Worm (Caenorhabditis elegans) whole organism, young adult: Measurements from ENCODE around the gene fkh-4.
A peak's percentile ranks its signal among the peaks of the same experiment; 100 is the strongest.

ENCODE experiments used
- B0035.1 ChIP-seq: sonication (generic microtip); optimal IDR thresholded peaks from 2 replicates; lab custom pipeline; 2016; ENCODE audit warnings: missing genetic modification characterization, mild to moderate bottlenecking, missing compliant biosample characterization, missing genotype, missing genetic modification reagents
- B0261.1 ChIP-seq: sonication (generic microtip); optimal IDR thresholded peaks from 2 replicates; lab custom pipeline; 2016; ENCODE audit warnings: mild to moderate bottlenecking, missing genetic modification characterization, moderate library complexity, missing compliant biosample characterization
- B0336.3 ChIP-seq: fragments of 200-800 bp; sonication (Bioruptor generic); IDR thresholded peaks from 2 replicates; pipeline ENCODE4 v1.3.6; 2022; ENCODE audit warnings: missing genetic modification characterization, missing compliant biosample characterization
- C06A6.2 ChIP-seq: fragments of 200-800 bp; sonication (Bioruptor generic); conservative IDR thresholded peaks from 2 replicates; pipeline ENCODE4 v1.3.6; 2022; ENCODE audit warnings: missing genetic modification characterization, missing compliant biosample characterization
- C17E4.6 ChIP-seq: fragments of 200-800 bp; sonication (Bioruptor generic); IDR thresholded peaks from 2 replicates; pipeline ENCODE4 v1.3.6; 2022; ENCODE audit warnings: missing genetic modification reagents, missing genetic modification characterization, missing compliant biosample characterization
- F23B12.7 ChIP-seq: sonication (generic microtip); optimal IDR thresholded peaks from 2 replicates; lab custom pipeline; 2017; ENCODE audit warnings: missing genetic modification characterization, mild to moderate bottlenecking, missing compliant biosample characterization, antibody characterized with exemption, moderate library complexity; ENCODE audit not compliant: insufficient read depth
- F37B4.10 ChIP-seq: fragments of 200-800 bp; sonication (Bioruptor generic); IDR thresholded peaks from 2 replicates; pipeline ENCODE4 v1.3.6; 2022; ENCODE audit warnings: missing genetic modification characterization, missing compliant biosample characterization
- K11D2.4 ChIP-seq: fragments of 200-800 bp; sonication (Bioruptor generic); IDR thresholded peaks from 2 replicates; pipeline ENCODE4 v1.3.6; 2022; ENCODE audit warnings: missing genetic modification reagents, missing genetic modification characterization, missing compliant biosample characterization
- Y53F4B.3 ChIP-seq: fragments of 200-800 bp; sonication (Bioruptor generic); IDR thresholded peaks from 2 replicates; pipeline ENCODE4 v1.3.6; 2022; ENCODE audit warnings: missing genetic modification reagents, missing genetic modification characterization, missing compliant biosample characterization
- Y53G8AR.9 ChIP-seq: fragments of 200-800 bp; sonication (Bioruptor generic); conservative IDR thresholded peaks from 2 replicates; pipeline ENCODE4 v1.3.6; 2022; ENCODE audit warnings: missing genetic modification reagents, missing genetic modification characterization, missing compliant biosample characterization
- atf-7 ChIP-seq: sonication (generic microtip); optimal IDR thresholded peaks from 2 replicates; lab custom pipeline; 2017; ENCODE audit warnings: mild to moderate bottlenecking, missing genetic modification characterization, missing compliant biosample characterization
- ceh-100 ChIP-seq: fragments of 200-800 bp; sonication (Bioruptor generic); IDR thresholded peaks from 2 replicates; pipeline ENCODE4 v1.3.6; 2022; ENCODE audit warnings: missing genetic modification reagents, missing genetic modification characterization, missing compliant biosample characterization
- ceh-40 ChIP-seq: fragments of 200-800 bp; sonication (Bioruptor generic); IDR thresholded peaks from 2 replicates; pipeline ENCODE4 v1.3.6; 2022; ENCODE audit warnings: missing genetic modification characterization, missing compliant biosample characterization
- ceh-91 ChIP-seq: fragments of 200-800 bp; sonication (Bioruptor generic); IDR thresholded peaks from 2 replicates; pipeline ENCODE4 v1.3.6; 2022; ENCODE audit warnings: missing genetic modification reagents, missing genetic modification characterization, missing compliant biosample characterization
- chd-7 ChIP-seq: sonication (generic microtip); optimal IDR thresholded peaks from 2 replicates; lab custom pipeline; 2016; ENCODE audit warnings: mild to moderate bottlenecking, missing genetic modification characterization, moderate library complexity, missing compliant biosample characterization
- dox-1 ChIP-seq: fragments of 200-800 bp; sonication (Bioruptor generic); IDR thresholded peaks from 2 replicates; pipeline ENCODE4 v1.3.6; 2022; ENCODE audit warnings: missing genetic modification reagents, missing genetic modification characterization, missing compliant biosample characterization
- dpff-1 ChIP-seq: sonication (generic microtip); optimal IDR thresholded peaks from 2 replicates; lab custom pipeline; 2017; ENCODE audit warnings: mild to moderate bottlenecking, missing genetic modification characterization, missing compliant biosample characterization
- dpl-1 ChIP-seq: fragments of 150-350 bp; optimal IDR thresholded peaks from 2 replicates; lab custom pipeline; 2014; ENCODE audit warnings: missing biosample characterization, missing genetic modification reagents, missing genetic modification characterization
- efl-1 ChIP-seq: fragments of 150-350 bp; optimal IDR thresholded peaks from 2 replicates; lab custom pipeline; 2014; ENCODE audit warnings: missing biosample characterization, missing genetic modification reagents, missing genetic modification characterization
- ekl-4 ChIP-seq: fragments of 200-800 bp; sonication (Bioruptor generic); IDR thresholded peaks from 2 replicates; pipeline ENCODE4 v1.3.6; 2022; ENCODE audit warnings: missing genetic modification reagents, missing genetic modification characterization, missing compliant biosample characterization
- hlh-12 ChIP-seq: sonication (generic microtip); optimal IDR thresholded peaks from 2 replicates; lab custom pipeline; 2016; ENCODE audit warnings: missing genetic modification characterization, missing compliant biosample characterization
- hrde-1 ChIP-seq: sonication (generic microtip); optimal IDR thresholded peaks from 2 replicates; lab custom pipeline; 2016; ENCODE audit warnings: missing genetic modification characterization, mild to moderate bottlenecking, missing compliant biosample characterization, moderate library complexity, missing genotype, missing genetic modification reagents, borderline replicate concordance
- lag-1 ChIP-seq: fragments of 200-800 bp; sonication (Bioruptor generic); IDR thresholded peaks from 2 replicates; pipeline ENCODE4 v1.3.6; 2022; ENCODE audit warnings: missing genetic modification reagents, missing genetic modification characterization, missing compliant biosample characterization
- let-526 ChIP-seq: fragments of 200-800 bp; sonication (Bioruptor generic); IDR thresholded peaks from 2 replicates; pipeline ENCODE4 v1.3.6; 2022; ENCODE audit warnings: missing genetic modification reagents, missing genetic modification characterization, missing compliant biosample characterization
- lsy-27 ChIP-seq: sonication (generic microtip); optimal IDR thresholded peaks from 2 replicates; lab custom pipeline; 2017; ENCODE audit warnings: missing genetic modification characterization, mild to moderate bottlenecking, missing compliant biosample characterization, antibody characterized with exemption, missing genotype, borderline replicate concordance; ENCODE audit not compliant: insufficient read depth
- madf-3 ChIP-seq: fragments of 200-800 bp; sonication (Bioruptor generic); IDR thresholded peaks from 2 replicates; pipeline ENCODE4 v1.3.6; 2022; ENCODE audit warnings: missing genetic modification reagents, missing genetic modification characterization, missing compliant biosample characterization
- mcd-1 ChIP-seq: fragments of 200-800 bp; sonication (Bioruptor generic); IDR thresholded peaks from 2 replicates; pipeline ENCODE4 v1.3.6; 2022; ENCODE audit warnings: missing genetic modification reagents, missing genetic modification characterization, missing compliant biosample characterization
- mel-28 ChIP-seq: sonication (generic microtip); optimal IDR thresholded peaks from 2 replicates; lab custom pipeline; 2016; ENCODE audit warnings: borderline replicate concordance, mild to moderate bottlenecking, missing genetic modification characterization, missing compliant biosample characterization
- nfya-1 ChIP-seq: sonication (generic microtip); optimal IDR thresholded peaks from 2 replicates; lab custom pipeline; 2017; ENCODE audit warnings: antibody characterized with exemption, missing compliant biosample characterization, missing genetic modification characterization, borderline replicate concordance; ENCODE audit not compliant: insufficient read depth
- nhr-120 ChIP-seq: fragments of 200-800 bp; sonication (Bioruptor generic); IDR thresholded peaks from 2 replicates; pipeline ENCODE4 v1.3.6; 2022; ENCODE audit warnings: missing genetic modification characterization, missing compliant biosample characterization
- nhr-27 ChIP-seq: fragments of 200-800 bp; sonication (Bioruptor generic); optimal IDR thresholded peaks from 2 replicates; lab custom pipeline; 2018; ENCODE audit warnings: mild to moderate bottlenecking, missing genetic modification characterization, moderate library complexity, missing compliant biosample characterization
- nhr-80 ChIP-seq: sonication (generic microtip); optimal IDR thresholded peaks from 2 replicates; lab custom pipeline; 2016; ENCODE audit warnings: missing genetic modification characterization, missing compliant biosample characterization
- pbrm-1 ChIP-seq: fragments of 200-800 bp; sonication (Bioruptor generic); IDR thresholded peaks from 2 replicates; pipeline ENCODE4 v1.3.6; 2022; ENCODE audit warnings: missing genetic modification reagents, missing genetic modification characterization, missing compliant biosample characterization
- rcor-1 ChIP-seq: fragments of 200-800 bp; sonication (Bioruptor generic); IDR thresholded peaks from 2 replicates; pipeline ENCODE4 v1.3.6; 2022; ENCODE audit warnings: missing genetic modification reagents, missing genetic modification characterization, missing compliant biosample characterization
- rpc-1 ChIP-seq, 2 experiments: fragments of 150-350 bp in 1 of 2; sonication (generic microtip) in 1 of 2; optimal IDR thresholded peaks; 2 replicates each; lab custom pipeline; 2014 to 2018; ENCODE audit warnings: missing biosample characterization in 1 of 2, missing genetic modification characterization in 1 of 2, missing genetic modification reagents in 1 of 2, missing genotype in 1 of 2
- snpc-1.1 ChIP-seq: sonication (generic microtip); optimal IDR thresholded peaks from 2 replicates; lab custom pipeline; 2017; ENCODE audit warnings: missing genetic modification characterization, mild to moderate bottlenecking, missing compliant biosample characterization, antibody characterized with exemption, moderate library complexity, missing genotype, missing genetic modification reagents; ENCODE audit not compliant: insufficient read depth
- snpc-1.3 ChIP-seq: sonication (generic microtip); optimal IDR thresholded peaks from 2 replicates; lab custom pipeline; 2017; ENCODE audit warnings: missing genetic modification characterization, mild to moderate bottlenecking, missing compliant biosample characterization, antibody characterized with exemption, moderate library complexity, missing genotype, missing genetic modification reagents; ENCODE audit not compliant: insufficient read depth
- snpc-4 ChIP-seq, 5 experiments: fragments of 150-350 bp in 1 of 5; sonication (generic microtip) in 4 of 5; optimal IDR thresholded peaks; 2 replicates each; lab custom pipeline; 2014 to 2018; ENCODE audit warnings: missing genetic modification characterization in 5 of 5, missing biosample characterization in 3 of 5, antibody characterized with exemption in 2 of 5, mild to moderate bottlenecking in 2 of 5, missing compliant biosample characterization in 2 of 5, missing genotype in 2 of 5, moderate library complexity in 2 of 5, missing genetic modification reagents in 1 of 5
- somi-1 ChIP-seq: fragments of 200-800 bp; sonication (Bioruptor generic); optimal IDR thresholded peaks from 2 replicates; lab custom pipeline; 2018; ENCODE audit warnings: mild to moderate bottlenecking, missing genetic modification characterization, missing compliant biosample characterization
- tbx-9 ChIP-seq: sonication (generic microtip); optimal IDR thresholded peaks from 2 replicates; lab custom pipeline; 2016; ENCODE audit warnings: borderline replicate concordance, missing genetic modification characterization, inconsistent platforms, missing compliant biosample characterization
- tlf-1 ChIP-seq: fragments of 200-800 bp; sonication (Bioruptor generic); optimal IDR thresholded peaks from 2 replicates; lab custom pipeline; 2018; ENCODE audit warnings: mild to moderate bottlenecking, missing genetic modification characterization, missing compliant biosample characterization
- zfh-2 ChIP-seq: fragments of 200-800 bp; sonication (Bioruptor generic); conservative IDR thresholded peaks from 2 replicates; pipeline ENCODE4 v1.3.6; 2022; ENCODE audit warnings: missing genetic modification reagents, missing genetic modification characterization, missing compliant biosample characterization
- zim-3 ChIP-seq: sonication (generic microtip); optimal IDR thresholded peaks from 2 replicates; lab custom pipeline; 2017; ENCODE audit warnings: mild to moderate bottlenecking, missing genetic modification characterization, moderate library complexity, missing compliant biosample characterization
- ztf-22 ChIP-seq: fragments of 200-800 bp; sonication (Bioruptor generic); optimal IDR thresholded peaks from 2 replicates; lab custom pipeline; 2018; ENCODE audit warnings: mild to moderate bottlenecking, missing genetic modification characterization, moderate library complexity, missing compliant biosample characterization
- ztf-26 ChIP-seq: sonication (generic microtip); optimal IDR thresholded peaks from 2 replicates; lab custom pipeline; 2017; ENCODE audit warnings: missing genetic modification characterization, missing compliant biosample characterization
- ztf-3 ChIP-seq: fragments of 200-800 bp; sonication (Bioruptor generic); optimal IDR thresholded peaks from 2 replicates; lab custom pipeline; 2018; ENCODE audit warnings: mild to moderate bottlenecking, missing genetic modification characterization, missing compliant biosample characterization
- ztf-6 ChIP-seq: fragments of 200-800 bp; sonication (Bioruptor generic); IDR thresholded peaks from 2 replicates; pipeline ENCODE4 v1.3.6; 2022; ENCODE audit warnings: missing genetic modification reagents, missing genetic modification characterization, missing compliant biosample characterization

The fkh-4 gene

ce11 chrX:13443283-13443682 lies 14.6 kb upstream of the fkh-4 start:
- no peak for TF ChIP-seq let-526 (GFP tag; lab: Robert Waterston, UW)
- TF ChIP-seq B0261.1 (tag; lab: Kevin White, UChicago): peak; percentile 72
- TF ChIP-seq dpff-1 (tag; lab: Kevin White, UChicago): no peak
- no peak for TF ChIP-seq ekl-4 (GFP tag; lab: Robert Waterston, UW)
- TF ChIP-seq nhr-80: no peak
- no peak for TF ChIP-seq tlf-1 (GFP tag; lab: Kevin White, UChicago)
- TF ChIP-seq lsy-27 (tag; lab: Kevin White, UChicago): no peak
- no peak for TF ChIP-seq zfh-2 (GFP tag; lab: Robert Waterston, UW)
- TF ChIP-seq rcor-1: peak; percentile 62
- no peak for TF ChIP-seq F23B12.7 (tag; lab: Kevin White, UChicago)
- TF ChIP-seq ceh-40 (GFP tag; lab: Robert Waterston, UW): no peak
- TF ChIP-seq rpc-1 (optimal IDR thresholded peaks at IDR 0.05; lab: Kevin White, UChicago): peak; percentile 75
- TF ChIP-seq rpc-1 (tag; optimal IDR thresholded peaks at IDR 0.05; lab: Kevin White, UChicago): peak; percentile 90
- no peak for TF ChIP-seq efl-1 (GFP tag; lab: Kevin White, UChicago)
- no peak for TF ChIP-seq tbx-9
- no peak for TF ChIP-seq madf-3 (GFP tag; lab: Robert Waterston, UW)
- no peak for TF ChIP-seq ztf-6 (GFP tag; lab: Robert Waterston, UW)
- no peak for TF ChIP-seq somi-1 (GFP tag; lab: Kevin White, UChicago)
- no peak for TF ChIP-seq hlh-12 (tag; lab: Kevin White, UChicago)
- TF ChIP-seq C06A6.2 (GFP tag; lab: Robert Waterston, UW): no peak
- TF ChIP-seq ceh-91 (GFP tag; lab: Robert Waterston, UW): no peak
- no peak for TF ChIP-seq nfya-1
- no peak for TF ChIP-seq ztf-22 (GFP tag; lab: Kevin White, UChicago)
- TF ChIP-seq atf-7 (tag; lab: Kevin White, UChicago): no peak
- no peak for TF ChIP-seq dpl-1 (GFP tag; lab: Kevin White, UChicago)
- no peak for TF ChIP-seq F37B4.10 (GFP tag; lab: Robert Waterston, UW)
- TF ChIP-seq ztf-26: no peak
- no peak for TF ChIP-seq snpc-1.1 (tag; lab: Kevin White, UChicago)
- no peak for TF ChIP-seq Y53F4B.3 (GFP tag; lab: Robert Waterston, UW)
- no peak for TF ChIP-seq ztf-3 (GFP tag; lab: Kevin White, UChicago)
- no peak for TF ChIP-seq zim-3 (tag; lab: Kevin White, UChicago)
- TF ChIP-seq ceh-100 (GFP tag; lab: Robert Waterston, UW): no peak
- TF ChIP-seq chd-7 (tag; lab: Kevin White, UChicago): no peak
- peak; percentile 45; the same call in 1 of the 2 replicates for TF ChIP-seq dox-1 (GFP tag; lab: Robert Waterston, UW)
- TF ChIP-seq K11D2.4 (GFP tag; lab: Robert Waterston, UW): no peak
- no peak for TF ChIP-seq B0336.3
- peak; percentile 63 for TF ChIP-seq snpc-1.3 (tag; lab: Kevin White, UChicago)
- no peak for TF ChIP-seq mcd-1
- TF ChIP-seq nhr-120 (GFP tag; lab: Robert Waterston, UW): no peak
- no peak for TF ChIP-seq hrde-1 (tag; lab: Kevin White, UChicago)
- no peak for TF ChIP-seq B0035.1
- TF ChIP-seq snpc-4 (GFP tag; optimal IDR thresholded peaks at IDR 0.05; lab: Kevin White, UChicago): peak; percentile 62
- TF ChIP-seq snpc-4 (tag; optimal IDR thresholded peaks at IDR 0.05; lab: Kevin White, UChicago): peak in 2 of 4 experiments; percentile 36 to 58
- TF ChIP-seq lag-1 (GFP tag; lab: Robert Waterston, UW): no peak
- TF ChIP-seq nhr-27 (tag; lab: Kevin White, UChicago): no peak
- TF ChIP-seq pbrm-1 (GFP tag; lab: Robert Waterston, UW): peak; percentile 76
- TF ChIP-seq Y53G8AR.9 (GFP tag; lab: Robert Waterston, UW): 0 out of 2 replicates have a peak, but pooled peaks have one; percentile 22
- no peak for TF ChIP-seq C17E4.6
- TF ChIP-seq mel-28 (tag; lab: Kevin White, UChicago): no peak
